Worm (Caenorhabditis elegans) whole organism, late embryonic: ENCODE results near the gene C14B1.2.

Source experiments
- T23F11.4 ChIP-seq: fragments of 200-800 bp; sonication (Bioruptor generic); optimal IDR thresholded peaks from 2 replicates; lab custom pipeline; 2018; ENCODE audit warnings: mild to moderate bottlenecking, missing genetic modification characterization, missing compliant biosample characterization
- ceh-31 ChIP-seq: sonication (generic microtip); optimal IDR thresholded peaks from 2 replicates; lab custom pipeline; 2016; ENCODE audit warnings: missing genetic modification characterization, missing compliant biosample characterization
- elt-2 ChIP-seq: sonication (generic microtip); optimal IDR thresholded peaks from 2 replicates; lab custom pipeline; 2016; ENCODE audit warnings: missing genetic modification reagents, missing genetic modification characterization, missing compliant biosample characterization
- fkh-10 ChIP-seq: fragments of 150-350 bp; optimal IDR thresholded peaks from 2 replicates; lab custom pipeline; 2014; ENCODE audit warnings: missing biosample characterization, missing genetic modification reagents, missing genetic modification characterization
- lin-11 ChIP-seq: fragments of 200-800 bp; sonication (Bioruptor generic); optimal IDR thresholded peaks from 2 replicates; lab custom pipeline; 2018; ENCODE audit warnings: mild to moderate bottlenecking, missing genetic modification characterization, missing compliant biosample characterization

ce11 chrIII:3719564-3719963, 17.5 kb downstream of the C14B1.2 start, which contains the start of gene C14B1.8:
- TF ChIP-seq T23F11.4 (GFP tag; lab: Kevin White, UChicago) = no peak
- no peak for TF ChIP-seq elt-2 (tag; lab: Kevin White, UChicago)
- no peak for TF ChIP-seq fkh-10 (GFP tag; lab: Kevin White, UChicago)
- TF ChIP-seq ceh-31 = no peak
- no peak for TF ChIP-seq lin-11 (tag; lab: Kevin White, UChicago)
